Worm (Caenorhabditis elegans) whole organism, late embryonic: Measurements from ENCODE around the gene W08E12.9.

Experiments
- ceh-18 ChIP-seq: sonication (generic microtip); optimal IDR thresholded peaks from 2 replicates; lab custom pipeline; 2016; ENCODE audit warnings: missing genetic modification characterization, missing compliant biosample characterization
- ceh-2 ChIP-seq: sonication (generic microtip); optimal IDR thresholded peaks from 2 replicates; lab custom pipeline; 2016; ENCODE audit warnings: missing genotype, missing genetic modification characterization, missing compliant biosample characterization
- che-1 ChIP-seq: sonication (generic microtip); optimal IDR thresholded peaks from 2 replicates; lab custom pipeline; 2016; ENCODE audit warnings: mild to moderate bottlenecking, missing genetic modification characterization, missing compliant biosample characterization
- elt-2 ChIP-seq: sonication (generic microtip); optimal IDR thresholded peaks from 2 replicates; lab custom pipeline; 2016; ENCODE audit warnings: missing genetic modification reagents, missing genetic modification characterization, missing compliant biosample characterization
- pha-4 ChIP-seq: fragments of 150-350 bp; optimal IDR thresholded peaks from 2 replicates; lab custom pipeline; 2018; ENCODE audit warnings: missing biosample characterization, missing genetic modification reagents, missing genetic modification characterization
- zip-5 ChIP-seq: sonication (generic microtip); optimal IDR thresholded peaks from 2 replicates; lab custom pipeline; 2016; ENCODE audit warnings: missing genetic modification characterization, missing compliant biosample characterization

- TF ChIP-seq pha-4 (tag; lab: Kevin White, UChicago) (no peak), ceh-18 (tag; lab: Kevin White, UChicago) (no peak), zip-5 (tag; lab: Kevin White, UChicago) (no peak), elt-2 (no peak), che-1 (tag; lab: Kevin White, UChicago) (no peak), ceh-2 (tag; lab: Kevin White, UChicago) (no peak)
These were observed at the start of gene W08E12.9 for ce11 chrIV:3307463-3307862.
